Worm (Caenorhabditis elegans) whole organism, L2 larva: ENCODE data around the gene C50F4.4.

Experiments
- C34F6.9 ChIP-seq: fragments of 150-350 bp; optimal IDR thresholded peaks from 2 replicates; lab custom pipeline; 2014; ENCODE audit warnings: missing biosample characterization, missing genetic modification characterization
- F13H6.1 ChIP-seq: sonication (generic microtip); optimal IDR thresholded peaks from 2 replicates; lab custom pipeline; 2016; ENCODE audit warnings: missing genetic modification characterization, missing compliant biosample characterization
- R02D3.7 ChIP-seq: fragments of 150-350 bp; optimal IDR thresholded peaks from 2 replicates; lab custom pipeline; 2014; ENCODE audit warnings: missing biosample characterization, missing genetic modification characterization
- Y55F3AM.14 ChIP-seq: fragments of 200-800 bp; sonication (Bioruptor generic); optimal IDR thresholded peaks from 2 replicates; lab custom pipeline; 2018; ENCODE audit warnings: mild to moderate bottlenecking, missing genetic modification characterization, missing compliant biosample characterization
- blmp-1 ChIP-seq: sonication (generic microtip); optimal IDR thresholded peaks from 2 replicates; lab custom pipeline; 2017; ENCODE audit warnings: missing genetic modification characterization, mild to moderate bottlenecking, missing compliant biosample characterization, antibody characterized with exemption, moderate library complexity; ENCODE audit not compliant: insufficient read depth
- ceh-16 ChIP-seq: fragments of 150-350 bp; optimal IDR thresholded peaks from 2 replicates; lab custom pipeline; 2014; ENCODE audit warnings: missing biosample characterization, missing genetic modification characterization
- ceh-82 ChIP-seq: fragments of 150-350 bp; optimal IDR thresholded peaks from 2 replicates; lab custom pipeline; 2014; ENCODE audit warnings: missing biosample characterization, missing genetic modification characterization
- crh-2 ChIP-seq: sonication (generic microtip); optimal IDR thresholded peaks from 2 replicates; lab custom pipeline; 2017; ENCODE audit warnings: missing biosample characterization, missing genetic modification characterization
- elt-1 ChIP-seq: fragments of 150-350 bp; optimal IDR thresholded peaks from 2 replicates; lab custom pipeline; 2014; ENCODE audit warnings: missing biosample characterization, missing genetic modification characterization
- elt-3 ChIP-seq: sonication (generic microtip); optimal IDR thresholded peaks from 2 replicates; lab custom pipeline; 2017; ENCODE audit warnings: missing biosample characterization, missing genetic modification characterization
- fos-1 ChIP-seq: fragments of 150-350 bp; optimal IDR thresholded peaks from 2 replicates; lab custom pipeline; 2014; ENCODE audit warnings: missing biosample characterization, missing genetic modification characterization
- gmeb-1 ChIP-seq: fragments of 150-350 bp; optimal IDR thresholded peaks from 2 replicates; lab custom pipeline; 2014; ENCODE audit warnings: missing biosample characterization, missing genetic modification characterization
- lin-11 ChIP-seq: fragments of 150-350 bp; sonication (generic microtip); optimal IDR thresholded peaks from 2 replicates; lab custom pipeline; 2014; ENCODE audit warnings: missing biosample characterization, missing genetic modification characterization, inconsistent platforms, mixed read lengths
- lin-13 ChIP-seq: fragments of 150-350 bp; optimal IDR thresholded peaks from 2 replicates; lab custom pipeline; 2014; ENCODE audit warnings: missing biosample characterization, missing genetic modification reagents, missing genetic modification characterization
- mbf-1 ChIP-seq: sonication (generic microtip); optimal IDR thresholded peaks from 2 replicates; lab custom pipeline; 2017; ENCODE audit warnings: missing biosample characterization, missing genetic modification characterization
- nhr-10 ChIP-seq: sonication (generic microtip); optimal IDR thresholded peaks from 2 replicates; lab custom pipeline; 2017; ENCODE audit warnings: missing biosample characterization, missing genetic modification characterization
- nhr-11 ChIP-seq: fragments of 150-350 bp; optimal IDR thresholded peaks from 2 replicates; lab custom pipeline; 2014; ENCODE audit warnings: missing biosample characterization, missing genetic modification characterization
- nhr-129 ChIP-seq: fragments of 150-350 bp; optimal IDR thresholded peaks from 2 replicates; lab custom pipeline; 2014; ENCODE audit warnings: missing biosample characterization, missing genetic modification characterization
- nhr-21 ChIP-seq: fragments of 150-350 bp; optimal IDR thresholded peaks from 2 replicates; lab custom pipeline; 2014; ENCODE audit warnings: missing biosample characterization, missing genetic modification characterization
- nhr-25 ChIP-seq: fragments of 150-350 bp; sonication (generic microtip); optimal IDR thresholded peaks from 3 replicates; lab custom pipeline; 2014; ENCODE audit warnings: missing biosample characterization, missing genetic modification characterization
- skn-1 ChIP-seq: sonication (generic microtip); optimal IDR thresholded peaks from 2 replicates; lab custom pipeline; 2017; ENCODE audit warnings: missing biosample characterization, missing genetic modification characterization
- sma-9 ChIP-seq, 2 experiments: fragments of 150-350 bp in 1 of 2; sonication (generic microtip) in 1 of 2; optimal IDR thresholded peaks; 2 replicates each; lab custom pipeline; 2014 to 2016; ENCODE audit warnings: missing genetic modification characterization in 2 of 2, mild to moderate bottlenecking in 1 of 2, missing biosample characterization in 1 of 2, missing compliant biosample characterization in 1 of 2, missing genetic modification reagents in 1 of 2, moderate library complexity in 1 of 2
- snpc-4 ChIP-seq: fragments of 150-350 bp; optimal IDR thresholded peaks from 2 replicates; lab custom pipeline; 2014; ENCODE audit warnings: missing biosample characterization, missing genetic modification characterization
- unc-62 ChIP-seq: fragments of 150-350 bp; optimal IDR thresholded peaks from 2 replicates; lab custom pipeline; 2014; ENCODE audit warnings: missing biosample characterization, missing genetic modification reagents, missing genetic modification characterization
- zag-1 ChIP-seq: fragments of 150-350 bp; optimal IDR thresholded peaks from 2 replicates; lab custom pipeline; 2014; ENCODE audit warnings: missing biosample characterization, missing genetic modification characterization
- ztf-1 ChIP-seq: fragments of 200-800 bp; sonication (Bioruptor generic); conservative IDR thresholded peaks from 2 replicates; pipeline ENCODE4 v1.3.6; 2022; ENCODE audit warnings: missing genetic modification characterization, missing compliant biosample characterization

Gene C50F4.4

DNA sequence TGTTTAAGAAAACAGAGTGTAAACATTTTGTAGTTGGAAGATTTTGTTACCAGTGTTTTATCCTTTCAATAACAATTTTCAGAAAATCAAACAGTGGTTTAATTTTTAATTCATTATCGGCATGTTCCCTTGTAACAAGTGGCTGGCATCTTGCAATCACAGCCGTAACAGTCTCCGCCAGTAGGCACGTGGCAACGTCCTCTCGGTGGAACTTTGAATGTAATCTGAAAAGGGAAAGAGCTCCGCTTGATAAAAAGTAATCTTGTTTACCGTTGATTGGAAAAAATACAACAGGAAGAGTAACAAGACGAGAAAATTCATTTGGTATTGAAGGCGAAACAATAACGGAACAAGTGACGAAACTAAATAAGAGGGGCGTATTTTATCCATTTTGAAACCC is 47.2 kb upstream of the C50F4.4 start, which contains the start of gene K06A4.10:
K06A4.10 (minus strand) TSS at position 390 of the 400 bp plus-strand sequence.
- TF ChIP-seq fos-1 (tag; lab: Kevin White, UChicago) (peak; percentile 28), lin-11 (tag; lab: Kevin White, UChicago) (no peak)
- TF ChIP-seq, all 48 proteins: peak for 1

ce11 chrV:9491440-9492160 is 45.0 kb upstream of the C50F4.4 start, which contains the start of gene K06A4.7:
Gene K06A4.7, minus strand, starts transcription at chrV:9491490.
- peak; percentile 45 for TF ChIP-seq crh-2 (tag; lab: Kevin White, UChicago)
- no peak for TF ChIP-seq Y55F3AM.14 (GFP tag; lab: Kevin White, UChicago)
- TF ChIP-seq C34F6.9 (tag; lab: Kevin White, UChicago), result no peak
- TF ChIP-seq elt-3 (tag; lab: Kevin White, UChicago), result no peak
- no peak for TF ChIP-seq lin-13 (GFP tag; lab: Kevin White, UChicago)
- TF ChIP-seq nhr-10 (tag; lab: Kevin White, UChicago), result no peak
- no peak for TF ChIP-seq ztf-1
- TF ChIP-seq mbf-1 (tag; lab: Kevin White, UChicago), result no peak
- TF ChIP-seq nhr-21 (tag; lab: Kevin White, UChicago), result no peak
- no peak for TF ChIP-seq ceh-16 (tag; lab: Kevin White, UChicago)
- TF ChIP-seq fos-1 (tag; lab: Kevin White, UChicago), result peak; percentile 35
- peak; percentile 46 for TF ChIP-seq sma-9 (GFP tag; optimal IDR thresholded peaks at IDR 0.05; lab: Kevin White, UChicago)
- no peak for TF ChIP-seq sma-9 (tag; optimal IDR thresholded peaks at IDR 0.05; lab: Kevin White, UChicago)
- TF ChIP-seq nhr-129 (tag; lab: Kevin White, UChicago), result no peak
- TF ChIP-seq F13H6.1 (tag; lab: Kevin White, UChicago), result no peak
- TF ChIP-seq nhr-11 (tag; lab: Kevin White, UChicago), result no peak
- TF ChIP-seq ceh-82, result no peak

DNA sequence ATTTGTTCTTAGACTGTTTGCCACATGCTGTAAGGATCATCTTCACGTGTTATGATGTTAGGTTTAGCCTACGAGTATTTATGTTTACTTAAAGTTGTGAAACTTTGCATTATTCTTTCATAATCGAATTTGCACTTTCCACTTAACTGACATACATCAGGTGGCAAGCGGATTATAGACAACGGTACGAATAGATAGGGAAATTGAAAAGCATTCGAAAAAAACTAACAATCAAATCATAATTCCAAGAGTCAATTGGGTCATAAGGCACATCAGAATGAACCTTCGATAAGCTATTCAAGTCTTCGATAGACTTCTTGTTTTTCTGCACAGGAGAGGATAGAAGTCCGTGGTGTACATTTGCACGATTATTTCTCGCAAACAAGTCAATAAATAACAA is 44.1 kb upstream of the C50F4.4 start:
- TF ChIP-seq zag-1, result no peak
- peak; percentile 27 for TF ChIP-seq fos-1 (tag; lab: Kevin White, UChicago)
- peak; percentile 44 for TF ChIP-seq sma-9 (GFP tag; optimal IDR thresholded peaks at IDR 0.05; lab: Kevin White, UChicago)
- TF ChIP-seq sma-9 (tag; optimal IDR thresholded peaks at IDR 0.05; lab: Kevin White, UChicago), result no peak

DNA sequence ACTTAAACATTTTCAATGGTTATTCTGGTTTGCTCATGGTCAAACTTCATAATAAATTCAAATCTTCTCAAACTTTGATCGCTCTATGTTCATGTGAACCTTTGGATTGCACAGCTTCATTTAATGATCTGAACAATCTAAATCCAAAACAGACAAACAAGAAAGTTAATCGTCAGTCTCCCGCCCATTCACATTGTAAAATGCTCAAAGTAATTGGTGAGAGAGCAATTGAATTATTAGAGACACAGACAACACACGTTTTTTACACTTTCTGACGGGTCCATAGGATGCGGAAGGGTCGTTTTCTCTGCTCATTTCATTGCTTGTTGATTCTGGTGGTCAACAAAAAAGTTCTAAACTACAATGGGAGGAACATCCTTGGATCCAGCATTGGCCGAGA is 39.8 kb upstream of the C50F4.4 start, which contains the start of gene gsnl-1:
gsnl-1 (plus strand) TSS at position 301 of the 400 bp plus-strand sequence.
- TF ChIP-seq gmeb-1 (tag; lab: Kevin White, UChicago), result no peak
- no peak for TF ChIP-seq blmp-1
- TF ChIP-seq lin-11 (tag; lab: Kevin White, UChicago), result no peak
- TF ChIP-seq nhr-25 (tag; lab: Kevin White, UChicago), result no peak
- TF ChIP-seq snpc-4 (tag; lab: Kevin White, UChicago), result no peak

- TF ChIP-seq blmp-1 (peak; percentile 42), R02D3.7 (tag; lab: Kevin White, UChicago) (no peak), skn-1 (tag; lab: Kevin White, UChicago) (no peak)
Measured at ce11 chrV:9499295-9499694, 37.3 kb upstream of the C50F4.4 start.

DNA sequence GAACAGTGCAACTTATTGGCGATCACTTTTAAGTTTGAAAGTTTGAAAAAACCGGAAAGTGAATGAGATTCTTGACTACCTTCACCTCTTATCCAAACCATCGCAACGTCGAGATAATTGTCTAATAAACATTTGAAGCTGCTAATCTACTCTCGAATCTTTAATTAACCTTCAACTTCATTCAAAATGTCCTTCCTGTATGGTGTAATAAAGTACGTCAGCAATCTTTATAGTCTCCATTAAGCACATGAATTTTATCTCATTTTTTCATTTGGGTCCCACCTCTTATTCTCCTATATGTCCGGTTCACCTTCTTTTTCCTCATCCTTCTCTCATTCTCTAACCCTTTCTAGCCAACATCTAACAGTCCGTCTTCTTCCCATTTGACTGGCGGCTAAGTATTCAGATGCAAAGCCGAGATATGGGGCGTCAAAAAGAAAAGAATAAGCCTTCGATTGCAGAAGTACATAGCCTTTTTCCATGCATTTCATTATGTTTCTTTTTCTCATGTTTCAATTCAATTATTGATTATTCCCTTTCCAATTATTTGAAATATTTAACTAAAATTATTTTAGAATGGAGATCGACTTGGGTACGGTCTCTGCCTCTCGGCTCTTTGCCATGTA is 35.6 kb upstream of the C50F4.4 start, which contains the start of gene swt-5:
swt-5 (plus strand) TSS at position 576 of the 626 bp plus-strand sequence.
- TF ChIP-seq zag-1 (no peak), elt-1 (tag; lab: Kevin White, UChicago) (no peak), unc-62 (GFP tag; lab: Kevin White, UChicago) (no peak), ztf-1 (no peak)
- TF ChIP-seq, all 48 proteins: peak for 0
